Worm (Caenorhabditis elegans): ENCODE measurements around the gene R03C1.1.

The R03C1.1 gene

DNA sequence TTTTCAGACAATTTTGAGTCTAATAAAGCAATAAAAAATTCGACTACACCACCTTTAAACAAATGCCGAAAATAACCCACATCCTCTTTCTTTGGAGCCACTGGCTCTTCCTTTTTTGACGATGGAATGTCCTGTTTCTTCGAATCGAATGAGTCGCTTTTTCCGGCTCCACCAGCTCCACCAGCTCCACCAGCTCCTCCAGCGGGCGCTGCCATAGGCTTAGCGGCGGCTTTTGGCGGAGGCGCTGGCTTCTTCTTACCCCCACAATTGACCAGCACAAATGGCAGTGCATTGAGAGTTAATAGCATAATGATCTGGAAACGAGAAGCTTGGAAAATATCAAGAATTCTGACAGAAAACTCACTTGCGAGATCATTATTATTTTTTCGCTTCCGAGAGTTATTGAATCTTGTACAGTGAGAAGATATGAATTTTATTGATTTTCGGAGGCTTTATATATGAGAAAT, 33.4 kb downstream of the R03C1.1 start, which contains the start of gene Y53F4A.2:
Y53F4A.2 (minus strand) TSS at position 417 of the 467 bp plus-strand sequence.
- peak; percentile 38; the same call in 1 of the 2 replicates for TF ChIP-seq egrh-3 (GFP tag; IDR thresholded peaks at IDR 0.05)
- no peak for TF ChIP-seq hrde-1 (tag; optimal IDR thresholded peaks at IDR 0.05; ENCODE audit: borderline replicate concordance)
- TF ChIP-seq zfh-2 (GFP tag; conservative IDR thresholded peaks at IDR 0.05), result peak; percentile 68

ce11 chrII:14869644-14870043, 40.6 kb downstream of the R03C1.1 start, which contains the start of gene R05H10.3:
Gene R05H10.3, plus strand, starts transcription at chrII:14869944.
- TF ChIP-seq hmg-20 (GFP tag; IDR thresholded peaks at IDR 0.05), result no peak
- TF ChIP-seq K11D2.4 (GFP tag; IDR thresholded peaks at IDR 0.05), result no peak
- no peak for TF ChIP-seq C06A6.2 (GFP tag; conservative IDR thresholded peaks at IDR 0.05)
- TF ChIP-seq F57A8.1 (GFP tag; optimal IDR thresholded peaks at IDR 0.05), result no peak
- TF ChIP-seq mcd-1 (GFP tag; IDR thresholded peaks at IDR 0.05), result no peak
- TF ChIP-seq attf-6 (GFP tag; IDR thresholded peaks at IDR 0.05), result no peak
- TF ChIP-seq lag-1 (GFP tag; IDR thresholded peaks at IDR 0.05), result no peak
- no peak for TF ChIP-seq lin-40 (tag; optimal IDR thresholded peaks at IDR 0.05)
- TF ChIP-seq tlf-1 (GFP tag; optimal IDR thresholded peaks at IDR 0.05), result no peak
- TF ChIP-seq him-1 (tag; optimal IDR thresholded peaks at IDR 0.05), result no peak
- no peak for TF ChIP-seq K12H6.12 (tag; optimal IDR thresholded peaks at IDR 0.05)
- TF ChIP-seq Y95B8A.8 (GFP tag; IDR thresholded peaks at IDR 0.05), result no peak
- TF ChIP-seq ccch-3 (GFP tag; optimal IDR thresholded peaks at IDR 0.05), result no peak
- TF ChIP-seq rcor-1 (GFP tag; IDR thresholded peaks at IDR 0.05), result no peak
- TF ChIP-seq ztf-18 (tag; optimal IDR thresholded peaks at IDR 0.05), result no peak
- no peak for TF ChIP-seq Y56A3A.18 (GFP tag; IDR thresholded peaks at IDR 0.05)
- no peak for TF ChIP-seq ztf-28 (GFP tag; IDR thresholded peaks at IDR 0.05)
- TF ChIP-seq F52B5.7 (tag; optimal IDR thresholded peaks at IDR 0.05), result no peak
- no peak for TF ChIP-seq F55B11.4 (tag; optimal IDR thresholded peaks at IDR 0.05; ENCODE audit: borderline replicate concordance, insufficient read depth)
- no peak for TF ChIP-seq ceh-58 (GFP tag; IDR thresholded peaks at IDR 0.05)

DNA sequence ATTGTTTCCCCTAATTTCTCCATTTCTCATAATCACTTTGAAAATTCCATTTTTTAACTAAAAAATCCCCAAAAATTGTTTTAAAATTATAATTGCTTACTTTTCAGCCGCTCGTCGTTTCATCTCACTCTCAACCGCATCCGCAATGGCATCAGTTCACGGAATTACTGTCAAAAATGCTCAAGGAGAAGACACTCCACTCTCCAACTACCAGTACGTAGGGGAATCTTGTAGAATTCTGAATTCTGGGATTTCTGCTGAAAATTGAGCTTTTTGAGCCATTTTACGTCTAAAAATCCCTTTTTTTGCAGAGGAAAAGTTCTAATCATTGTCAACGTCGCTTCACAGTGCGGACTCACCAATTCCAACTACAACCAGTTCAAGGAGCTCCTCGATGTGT, 42.7 kb downstream of the R03C1.1 start:
- TF ChIP-seq unc-62 (GFP tag; optimal IDR thresholded peaks at IDR 0.05) (no peak), dox-1 (GFP tag; IDR thresholded peaks at IDR 0.05) (0 out of 2 replicates have a peak, but pooled peaks have one; percentile 8)

- TF ChIP-seq Y56A3A.18 (GFP tag; IDR thresholded peaks at IDR 0.05) (peak; percentile 64; the same call in 1 of the 2 replicates), rec-8 (tag; optimal IDR thresholded peaks at IDR 0.05) (no peak), Y95B8A.8 (GFP tag; IDR thresholded peaks at IDR 0.05) (0 out of 2 replicates have a peak, but pooled peaks have one; percentile 10), lin-54 (GFP tag; optimal IDR thresholded peaks at IDR 0.05) (no peak), ceh-91 (GFP tag; IDR thresholded peaks at IDR 0.05) (no peak), T07F8.4 (tag; optimal IDR thresholded peaks at IDR 0.05) (no peak), lsy-27 (tag; optimal IDR thresholded peaks at IDR 0.05; ENCODE audit: borderline replicate concordance, insufficient read depth) (no peak), fkh-3 (tag; optimal IDR thresholded peaks at IDR 0.05) (no peak), F33H1.4 (GFP tag; IDR thresholded peaks at IDR 0.05) (no peak), sptf-2 (GFP tag; optimal IDR thresholded peaks at IDR 0.05) (no peak), sea-2 (GFP tag; IDR thresholded peaks at IDR 0.05) (no peak), chd-7 (tag; optimal IDR thresholded peaks at IDR 0.05) (no peak), K11D2.4 (GFP tag; IDR thresholded peaks at IDR 0.05) (no peak), athp-1 (tag; optimal IDR thresholded peaks at IDR 0.05) (no peak), ztf-18 (tag; optimal IDR thresholded peaks at IDR 0.05) (no peak), ztf-22 (GFP tag; optimal IDR thresholded peaks at IDR 0.05) (no peak), madf-8 (GFP tag; conservative IDR thresholded peaks at IDR 0.05) (no peak), tbp1 (GFP tag; optimal IDR thresholded peaks at IDR 0.05) (no peak), repo-1 (tag; optimal IDR thresholded peaks at IDR 0.05) (no peak), C06A6.2 (GFP tag; conservative IDR thresholded peaks at IDR 0.05) (no peak), snpc-1.3 (tag; optimal IDR thresholded peaks at IDR 0.05; ENCODE audit: insufficient read depth) (no peak), nhr-120 (GFP tag; IDR thresholded peaks at IDR 0.05) (no peak), B0035.1 (tag; optimal IDR thresholded peaks at IDR 0.05) (no peak), ztf-26 (tag; optimal IDR thresholded peaks at IDR 0.05) (no peak)
These were observed 43.5 kb downstream of the R03C1.1 start, which contains the start of gene gpx-2 for ce11 chrII:14866668-14867067. Gene gpx-2, plus strand, starts transcription at chrII:14866766.
